Worm (Caenorhabditis elegans): ENCODE results near the gene cutl-18.

Gene cutl-18

ce11 chrV:11307781-11308180 lies 8.9 kb downstream of the cutl-18 start:
- TF ChIP-seq lim-7 (GFP tag; IDR thresholded peaks at IDR 0.05) (no peak), nhr-11 (tag; optimal IDR thresholded peaks at IDR 0.05) (peak; percentile 9), hlh-11 (tag; optimal IDR thresholded peaks at IDR 0.05) (peak; percentile 35), ceh-20 (GFP tag; IDR thresholded peaks at IDR 0.05) (peak; percentile 47; the same call in 1 of the 2 replicates), sdz-12 (GFP tag; optimal IDR thresholded peaks at IDR 0.05) (no peak), duxl-1 (tag; optimal IDR thresholded peaks at IDR 0.05; ENCODE audit: poor library complexity) (no peak), mdl-1 (tag; optimal IDR thresholded peaks at IDR 0.05) (no peak), lir-3 (tag; optimal IDR thresholded peaks at IDR 0.05) (no peak), daf-16 (GFP tag; optimal IDR thresholded peaks at IDR 0.05) (peak in 1 of 2 experiments; percentile 11), daf-16 (tag; optimal IDR thresholded peaks at IDR 0.05) (no peak)

- TF ChIP-seq T20F7.1 (GFP tag; optimal IDR thresholded peaks at IDR 0.05) (no peak), ceh-28 (tag; optimal IDR thresholded peaks at IDR 0.05) (no peak), mep-1 (tag; optimal IDR thresholded peaks at IDR 0.05) (no peak), pqm-1 (tag; optimal IDR thresholded peaks at IDR 0.05) (no peak), ztf-11 (tag; optimal IDR thresholded peaks at IDR 0.05) (no peak), tra-1 (GFP tag; IDR thresholded peaks at IDR 0.05) (no peak), aha-1 (tag) (peak; percentile 52)
Observed at ce11 chrV:11304879-11305278, 11.8 kb downstream of the cutl-18 start, which contains the start of gene srh-45. Gene srh-45, minus strand, starts transcription at chrV:11304979.

ce11 chrV:11304200-11304599 lies 12.5 kb downstream of the cutl-18 start:
- TF ChIP-seq aha-1 (tag) (peak; percentile 94), Y75B8A.6 (GFP tag; IDR thresholded peaks at IDR 0.05) (no peak)

ce11 chrV:11302698-11303097 lies 14.0 kb downstream of the cutl-18 start, which contains the start of gene srh-46:
Gene srh-46, minus strand, starts transcription at chrV:11302886.
- TF ChIP-seq gei-8 (GFP tag; optimal IDR thresholded peaks at IDR 0.05) (no peak), nhr-28 (tag; optimal IDR thresholded peaks at IDR 0.05) (peak; percentile 14)

ce11 chrV:11300539-11300938 lies 16.2 kb downstream of the cutl-18 start, which contains the start of gene srh-47:
Gene srh-47, minus strand, starts transcription at chrV:11300639.
- TF ChIP-seq madf-9 (GFP tag; conservative IDR thresholded peaks at IDR 0.05) (no peak), unc-62 (GFP tag; optimal IDR thresholded peaks at IDR 0.05 in 1 of 2) (peak in 1 of 2 experiments; percentile 42), unc-62 (tag; optimal IDR thresholded peaks at IDR 0.05) (no peak)

ce11 chrV:11299406-11299805 lies 17.3 kb downstream of the cutl-18 start:
- no peak for TF ChIP-seq dmd-6 (GFP tag; IDR thresholded peaks at IDR 0.05)
- no peak for TF ChIP-seq fos-1 (tag; optimal IDR thresholded peaks at IDR 0.05)
- no peak for TF ChIP-seq daf-19 (GFP tag; conservative IDR thresholded peaks at IDR 0.05)
- peak; percentile 6 for TF ChIP-seq nhr-77 (tag; optimal IDR thresholded peaks at IDR 0.05)
- TF ChIP-seq nhr-28 (tag; optimal IDR thresholded peaks at IDR 0.05) = peak; percentile 67
- TF ChIP-seq ctbp-1 (GFP tag; IDR thresholded peaks at IDR 0.05) = no peak
- TF ChIP-seq daf-16 (GFP tag; optimal IDR thresholded peaks at IDR 0.05) = no peak
- TF ChIP-seq daf-16 (tag; optimal IDR thresholded peaks at IDR 0.05) = no peak

ce11 chrV:11298632-11299031 lies 18.1 kb downstream of the cutl-18 start, which contains the start of gene T03F7.5:
Gene T03F7.5, minus strand, starts transcription at chrV:11298732.
- no peak for TF ChIP-seq zag-1 (tag; optimal IDR thresholded peaks at IDR 0.05)
- TF ChIP-seq saeg-2 (GFP tag; IDR thresholded peaks at IDR 0.05) = no peak
- TF ChIP-seq dpl-1 (GFP tag; optimal IDR thresholded peaks at IDR 0.05) = no peak
- TF ChIP-seq hlh-11 (tag; optimal IDR thresholded peaks at IDR 0.05) = no peak

Data from whole organism, L4 larva.